1 fruit fly cellular context compared by ENCODE assay signal in the genomic region with DNA sequence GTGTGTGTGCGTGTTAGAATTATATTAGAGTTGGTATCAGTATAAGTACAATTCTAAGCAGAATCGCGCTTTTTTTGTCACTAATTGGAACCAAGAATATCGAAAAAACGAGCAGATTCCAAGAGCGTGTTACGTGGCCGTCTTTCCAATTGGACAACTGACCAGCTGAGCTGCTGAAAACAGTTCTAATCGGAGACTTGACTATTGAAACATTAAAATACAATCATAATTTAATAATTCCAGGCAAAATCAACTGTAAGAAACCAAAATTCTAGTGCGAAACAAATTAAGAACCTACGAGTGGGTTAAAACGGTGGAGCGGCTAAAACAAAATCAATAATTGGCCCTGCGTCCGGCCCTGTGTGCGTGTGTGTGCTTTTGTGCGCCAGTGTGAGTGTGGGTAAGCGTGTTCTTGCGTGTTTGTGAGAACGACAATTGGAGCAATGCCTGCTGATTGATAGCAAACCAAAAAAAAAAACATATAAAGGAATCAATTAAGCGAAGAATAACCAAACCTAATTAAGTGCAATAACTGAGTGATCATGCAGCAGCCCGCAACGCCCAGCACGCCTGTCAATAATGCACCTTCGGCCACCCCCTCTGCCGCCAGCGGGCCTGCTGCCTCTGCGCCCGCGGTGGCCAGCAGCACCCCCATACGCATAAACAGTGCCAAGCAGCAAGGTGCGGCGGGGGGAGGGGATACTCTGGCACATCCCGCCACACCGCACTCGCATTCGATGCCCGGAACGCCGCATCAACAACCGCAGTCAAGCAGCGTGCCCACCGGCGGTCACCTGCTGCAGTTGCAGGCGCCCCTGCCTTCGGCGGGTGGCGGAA.
A peak's percentile ranks its signal among the peaks of the same experiment; 100 is the strongest.
TF ChIP-seq lines count a peak whose summit lies in the region.

No protein-coding gene starts in this region.

TF ChIP-seq in whole organism, embryonic, 481 proteins besides CTCF, POLR2A, EP300 and RAD21 (continued from another document):
- TF ChIP-seq CG33557 (GFP tag; optimal IDR thresholded peaks at IDR 0.05; lab: Kevin White, UChicago) (no peak), CG2116 (GFP tag; optimal IDR thresholded peaks at IDR 0.05; lab: Kevin White, UChicago) (no peak), CkIIα-i1 (GFP tag; IDR thresholded peaks at IDR 0.05; lab: Robert Waterston, UW) (no peak), CG11093 (GFP tag; IDR thresholded peaks at IDR 0.05; lab: Robert Waterston, UW) (no peak), CG15601 (tag; optimal IDR thresholded peaks at IDR 0.05; lab: Kevin White, UChicago) (no peak), run (tag; optimal IDR thresholded peaks at IDR 0.05; lab: Kevin White, UChicago) (no peak), pita (GFP tag; optimal IDR thresholded peaks at IDR 0.05; lab: Kevin White, UChicago) (no peak), CG4617 (GFP tag; optimal IDR thresholded peaks at IDR 0.05; lab: Kevin White, UChicago; ENCODE audit: borderline replicate concordance) (no peak), CG31388 (GFP tag; optimal IDR thresholded peaks at IDR 0.05; lab: Kevin White, UChicago) (no peak), exex (tag; optimal IDR thresholded peaks at IDR 0.05; lab: Kevin White, UChicago) (peak; percentile 46), Spps (tag; optimal IDR thresholded peaks at IDR 0.05; lab: Kevin White, UChicago) (no peak), Ets65A (GFP tag; lab: Kevin White, UChicago) (peak; percentile 83), gem (tag; optimal IDR thresholded peaks at IDR 0.05; lab: Kevin White, UChicago) (peak; percentile 13), CG4404 (GFP tag; IDR thresholded peaks at IDR 0.05; lab: Robert Waterston, UW) (no peak), CG6689 (GFP tag; IDR thresholded peaks at IDR 0.05; lab: Robert Waterston, UW) (peak; percentile 25; the same call in 1 of the 2 replicates), hkb (optimal IDR thresholded peaks at IDR 0.05; lab: Kevin White, UChicago) (no peak), hkb (GFP tag; IDR thresholded peaks at IDR 0.05; lab: Robert Waterston, UW) (no peak), CG8765 (GFP tag; IDR thresholded peaks at IDR 0.05; lab: Robert Waterston, UW) (no peak), CG8388 (GFP tag; optimal IDR thresholded peaks at IDR 0.05; lab: Kevin White, UChicago) (no peak), ssp (GFP tag; IDR thresholded peaks at IDR 0.05; lab: Robert Waterston, UW) (peak; percentile 24; the same call in 1 of the 2 replicates), CG3995 (GFP tag; optimal IDR thresholded peaks at IDR 0.05; lab: Kevin White, UChicago) (no peak), Lpt (GFP tag; optimal IDR thresholded peaks at IDR 0.05; lab: Kevin White, UChicago) (no peak), amos (GFP tag; IDR thresholded peaks at IDR 0.05; lab: Robert Waterston, UW; ENCODE audit: partially characterized antibody) (no peak), Hsf (GFP tag; optimal IDR thresholded peaks at IDR 0.05; lab: Kevin White, UChicago) (no peak), TFAM (GFP tag; optimal IDR thresholded peaks at IDR 0.05; lab: Kevin White, UChicago) (no peak), NK7.1 (GFP tag; optimal IDR thresholded peaks at IDR 0.05; lab: Kevin White, UChicago) (no peak), CG14860 (GFP tag; IDR thresholded peaks at IDR 0.05; lab: Robert Waterston, UW; ENCODE audit: partially characterized antibody) (no peak), CG32532 (GFP tag; IDR thresholded peaks at IDR 0.05; lab: Robert Waterston, UW) (no peak), D19B (GFP tag; optimal IDR thresholded peaks at IDR 0.05; lab: Kevin White, UChicago) (peak; percentile 5), H15 (GFP tag; IDR thresholded peaks at IDR 0.05; lab: Robert Waterston, UW) (0 out of 3 replicates have a peak, but pooled peaks have one; percentile 32), sug (tag; optimal IDR thresholded peaks at IDR 0.05; lab: Kevin White, UChicago) (no peak), CrebB (tag; optimal IDR thresholded peaks at IDR 0.05; lab: Kevin White, UChicago) (no peak), CG4328 (GFP tag; optimal IDR thresholded peaks at IDR 0.05; lab: Kevin White, UChicago) (peak; percentile 3), Hr39 (optimal IDR thresholded peaks at IDR 0.05; lab: Kevin White, UChicago) (no peak), salm (tag; optimal IDR thresholded peaks at IDR 0.05; lab: Kevin White, UChicago) (no peak), stc (GFP tag; IDR thresholded peaks at IDR 0.05; lab: Robert Waterston, UW) (peak; percentile 7; the same call in 1 of the 2 replicates), Dfd (GFP tag; optimal IDR thresholded peaks at IDR 0.05; lab: Kevin White, UChicago) (no peak), CG17359 (tag; optimal IDR thresholded peaks at IDR 0.05; lab: Kevin White, UChicago) (no peak), CG34422 (GFP tag; IDR thresholded peaks at IDR 0.05; lab: Robert Waterston, UW) (no peak), dpn (GFP tag; optimal IDR thresholded peaks at IDR 0.05; lab: Kevin White, UChicago) (peak in 1 of 2 experiments; percentile 1), CHES-1-like (GFP tag; optimal IDR thresholded peaks at IDR 0.05; lab: Kevin White, UChicago) (no peak), CG30403 (GFP tag; optimal IDR thresholded peaks at IDR 0.05; lab: Kevin White, UChicago) (no peak), CG6765 (GFP tag; optimal IDR thresholded peaks at IDR 0.05; lab: Kevin White, UChicago) (no peak), seq (GFP tag; IDR thresholded peaks at IDR 0.05; lab: Robert Waterston, UW) (no peak), Doc3 (GFP tag; IDR thresholded peaks at IDR 0.05; lab: Robert Waterston, UW; ENCODE audit: partially characterized antibody) (no peak), eyg (GFP tag; optimal IDR thresholded peaks at IDR 0.05; lab: Kevin White, UChicago) (peak; percentile 23), Gug (GFP tag; IDR thresholded peaks at IDR 0.05; lab: Robert Waterston, UW) (no peak; the same call in 3 of the 4 replicates), CoRest (tag; optimal IDR thresholded peaks at IDR 0.05; lab: Kevin White, UChicago) (no peak), Antp (GFP tag; optimal IDR thresholded peaks at IDR 0.05; lab: Kevin White, UChicago) (no peak), dysf (GFP tag; IDR thresholded peaks at IDR 0.05; lab: Robert Waterston, UW) (no peak), ems (GFP tag; optimal IDR thresholded peaks at IDR 0.05; lab: Kevin White, UChicago) (peak; percentile 8), Fer1 (GFP tag; optimal IDR thresholded peaks at IDR 0.05; lab: Kevin White, UChicago) (no peak), abd-A (tag; optimal IDR thresholded peaks at IDR 0.05; lab: Kevin White, UChicago) (no peak), Vsx1 (GFP tag; optimal IDR thresholded peaks at IDR 0.05; lab: Kevin White, UChicago) (peak; percentile 39), ind (GFP tag; optimal IDR thresholded peaks at IDR 0.05; lab: Kevin White, UChicago) (no peak), onecut (GFP tag; IDR thresholded peaks at IDR 0.05; lab: Robert Waterston, UW) (peak; percentile 91), CG4707 (GFP tag; optimal IDR thresholded peaks at IDR 0.05; lab: Kevin White, UChicago) (no peak), tx (GFP tag; optimal IDR thresholded peaks at IDR 0.05; lab: Kevin White, UChicago) (no peak), CG13287 (GFP tag; IDR thresholded peaks at IDR 0.05; lab: Robert Waterston, UW; ENCODE audit: partially characterized antibody) (no peak), CG8089 (GFP tag; optimal IDR thresholded peaks at IDR 0.05; lab: Kevin White, UChicago) (no peak), cg (GFP tag; optimal IDR thresholded peaks at IDR 0.05; lab: Kevin White, UChicago) (peak; percentile 68), CG14441 (GFP tag; IDR thresholded peaks at IDR 0.05; lab: Robert Waterston, UW) (no peak), grau (tag; optimal IDR thresholded peaks at IDR 0.05; lab: Kevin White, UChicago) (no peak), fd64A (GFP tag; optimal IDR thresholded peaks at IDR 0.05; lab: Kevin White, UChicago) (no peak), CG13894 (tag; optimal IDR thresholded peaks at IDR 0.05; lab: Kevin White, UChicago) (no peak), CG13296 (GFP tag; optimal IDR thresholded peaks at IDR 0.05; lab: Kevin White, UChicago) (no peak), jing (GFP tag; optimal IDR thresholded peaks at IDR 0.05; lab: Kevin White, UChicago) (no peak), CG2199 (GFP tag; IDR thresholded peaks at IDR 0.05; lab: Robert Waterston, UW) (no peak), MBD-R2 (GFP tag; IDR thresholded peaks at IDR 0.05; lab: Robert Waterston, UW) (no peak), CG10654 (GFP tag; optimal IDR thresholded peaks at IDR 0.05; lab: Kevin White, UChicago) (no peak), ato (GFP tag; IDR thresholded peaks at IDR 0.05; lab: Robert Waterston, UW; ENCODE audit: partially characterized antibody) (no peak), ewg (GFP tag; optimal IDR thresholded peaks at IDR 0.05; lab: Kevin White, UChicago) (no peak), bbx (GFP tag; IDR thresholded peaks at IDR 0.05; lab: Robert Waterston, UW; ENCODE audit: partially characterized antibody) (0 out of 2 replicates have a peak, but pooled peaks have one; percentile 36), CG16863 (GFP tag; optimal IDR thresholded peaks at IDR 0.05; lab: Kevin White, UChicago) (no peak), slou (GFP tag; optimal IDR thresholded peaks at IDR 0.05; lab: Kevin White, UChicago) (no peak), CG9932 (GFP tag; IDR thresholded peaks at IDR 0.05; lab: Robert Waterston, UW) (no peak), CG10321 (GFP tag; IDR thresholded peaks at IDR 0.05; lab: Robert Waterston, UW) (no peak), CG12744 (GFP tag; optimal IDR thresholded peaks at IDR 0.05; lab: Kevin White, UChicago) (no peak), CG30431 (GFP tag; optimal IDR thresholded peaks at IDR 0.05; lab: Kevin White, UChicago) (no peak), wdn (GFP tag; IDR thresholded peaks at IDR 0.05; lab: Robert Waterston, UW) (no peak), en (GFP tag; optimal IDR thresholded peaks at IDR 0.05; lab: Kevin White, UChicago) (no peak), Dad (GFP tag; optimal IDR thresholded peaks at IDR 0.05; lab: Kevin White, UChicago) (no peak), row (GFP tag; IDR thresholded peaks at IDR 0.05; lab: Robert Waterston, UW) (peak; percentile 25; the same call in 1 of the 3 replicates), gt (GFP tag; IDR thresholded peaks at IDR 0.05; lab: Robert Waterston, UW) (no peak), CG9817 (tag; optimal IDR thresholded peaks at IDR 0.05; lab: Kevin White, UChicago) (no peak), gsb-n (tag; optimal IDR thresholded peaks at IDR 0.05; lab: Kevin White, UChicago) (no peak), vvl (GFP tag; IDR thresholded peaks at IDR 0.05; lab: Robert Waterston, UW) (peak; percentile 5; the same call in 1 of the 2 replicates), insv (GFP tag; optimal IDR thresholded peaks at IDR 0.05; lab: Kevin White, UChicago) (peak; percentile 36 to 91), NfI (GFP tag; optimal IDR thresholded peaks at IDR 0.05; lab: Kevin White, UChicago) (no peak), CG11247 (GFP tag; IDR thresholded peaks at IDR 0.05; lab: Robert Waterston, UW) (no peak), Elba2 (GFP tag; optimal IDR thresholded peaks at IDR 0.05; lab: Kevin White, UChicago) (peak; percentile 79), BEAF-32 (GFP tag; optimal IDR thresholded peaks at IDR 0.05; lab: Kevin White, UChicago) (no peak), Opbp (GFP tag; IDR thresholded peaks at IDR 0.05; lab: Robert Waterston, UW; ENCODE audit: partially characterized antibody) (0 out of 3 replicates have a peak, but pooled peaks have one; percentile 9), Sin3A (optimal IDR thresholded peaks at IDR 0.05; lab: Kevin White, UChicago) (no peak), Xrp1 (GFP tag; IDR thresholded peaks at IDR 0.05; lab: Robert Waterston, UW) (no peak), Scr (GFP tag; IDR thresholded peaks at IDR 0.05; lab: Robert Waterston, UW; ENCODE audit: partially characterized antibody) (no peak), unc-4 (GFP tag; IDR thresholded peaks at IDR 0.05; lab: Robert Waterston, UW; ENCODE audit: partially characterized antibody) (no peak), lola (GFP tag; optimal IDR thresholded peaks at IDR 0.05; lab: Kevin White, UChicago) (no peak), Meics (GFP tag; optimal IDR thresholded peaks at IDR 0.05; lab: Kevin White, UChicago) (peak; percentile 60), CG7928 (GFP tag; optimal IDR thresholded peaks at IDR 0.05; lab: Kevin White, UChicago) (no peak), CG4730 (GFP tag; IDR thresholded peaks at IDR 0.05; lab: Robert Waterston, UW) (0 out of 2 replicates have a peak, but pooled peaks have one; percentile 6), HmgD (GFP tag; optimal IDR thresholded peaks at IDR 0.05; lab: Kevin White, UChicago) (no peak), CG5245 (GFP tag; optimal IDR thresholded peaks at IDR 0.05; lab: Kevin White, UChicago) (no peak), CG10267 (tag; optimal IDR thresholded peaks at IDR 0.05; lab: Kevin White, UChicago) (no peak), hth (optimal IDR thresholded peaks at IDR 0.05; lab: Kevin White, UChicago) (no peak), crol (GFP tag; IDR thresholded peaks at IDR 0.05; lab: Robert Waterston, UW) (peak; percentile 96), CG10366 (GFP tag; IDR thresholded peaks at IDR 0.05; lab: Robert Waterston, UW) (no peak), CG34224 (GFP tag; IDR thresholded peaks at IDR 0.05; lab: Robert Waterston, UW; ENCODE audit: partially characterized antibody) (no peak), psq (GFP tag; optimal IDR thresholded peaks at IDR 0.05; lab: Kevin White, UChicago) (no peak), cad (GFP tag; optimal IDR thresholded peaks at IDR 0.05; lab: Kevin White, UChicago) (peak; percentile 7), luna (GFP tag; optimal IDR thresholded peaks at IDR 0.05; lab: Kevin White, UChicago) (no peak), CG2678 (tag; optimal IDR thresholded peaks at IDR 0.05; lab: Kevin White, UChicago) (peak; percentile 34), phol (tag; optimal IDR thresholded peaks at IDR 0.05; lab: Kevin White, UChicago) (no peak), sens-2 (GFP tag; IDR thresholded peaks at IDR 0.05; lab: Robert Waterston, UW) (no peak), btn (GFP tag; optimal IDR thresholded peaks at IDR 0.05; lab: Kevin White, UChicago) (no peak), ttk (GFP tag; IDR thresholded peaks at IDR 0.05; lab: Robert Waterston, UW) (no peak), CG10209 (GFP tag; optimal IDR thresholded peaks at IDR 0.05; lab: Kevin White, UChicago) (no peak), CG6813 (GFP tag; optimal IDR thresholded peaks at IDR 0.05; lab: Kevin White, UChicago) (no peak)
